Worm (Caenorhabditis elegans) whole organism, L3 larva: ENCODE results near the gene Y62H9A.5.

Source experiments
- ZK546.5 ChIP-seq: sonication (generic microtip); optimal IDR thresholded peaks from 2 replicates; lab custom pipeline; 2017; ENCODE audit warnings: missing biosample characterization, missing genetic modification characterization
- ama-1 ChIP-seq: fragments of 150-350 bp; optimal IDR thresholded peaks from 2 replicates; lab custom pipeline; 2018
- ceh-28 ChIP-seq: fragments of 150-350 bp; optimal IDR thresholded peaks from 2 replicates; lab custom pipeline; 2014; ENCODE audit warnings: missing biosample characterization, missing genetic modification reagents, missing genetic modification characterization
- ceh-82 ChIP-seq: fragments of 150-350 bp; optimal IDR thresholded peaks from 2 replicates; lab custom pipeline; 2014; ENCODE audit warnings: missing biosample characterization, missing genetic modification characterization
- ceh-9 ChIP-seq: sonication (generic microtip); optimal IDR thresholded peaks from 2 replicates; lab custom pipeline; 2018; ENCODE audit warnings: missing biosample characterization, missing genetic modification characterization
- egl-27 ChIP-seq: sonication (generic microtip); optimal IDR thresholded peaks from 4 replicates; lab custom pipeline; 2017; ENCODE audit warnings: missing biosample characterization, missing genetic modification reagents, missing genetic modification characterization
- egl-5 ChIP-seq: fragments of 150-350 bp; optimal IDR thresholded peaks from 2 replicates; lab custom pipeline; 2017; ENCODE audit warnings: missing biosample characterization, missing genetic modification reagents, missing genetic modification characterization, inconsistent platforms
- elt-2 ChIP-seq: sonication (generic microtip); optimal IDR thresholded peaks from 2 replicates; lab custom pipeline; 2016; ENCODE audit warnings: missing genetic modification reagents, mild to moderate bottlenecking, missing genetic modification characterization, missing compliant biosample characterization
- elt-3 ChIP-seq, 3 experiments: fragments of 150-350 bp in 1 of 3; sonication (generic microtip) in 2 of 3; optimal IDR thresholded peaks; 2 replicates in 2 of 3; 4 replicates in 1 of 3; lab custom pipeline; 2014 to 2017; ENCODE audit warnings: missing biosample characterization in 3 of 3, missing genetic modification characterization in 3 of 3
- eor-1 ChIP-seq, 2 experiments: fragments of 150-350 bp; optimal IDR thresholded peaks; 2 replicates each; lab custom pipeline; 2014 to 2018; ENCODE audit warnings: missing biosample characterization in 2 of 2, missing genetic modification characterization in 2 of 2
- fkh-10 ChIP-seq: sonication (generic microtip); optimal IDR thresholded peaks from 2 replicates; lab custom pipeline; 2017; ENCODE audit warnings: missing biosample characterization, missing genetic modification reagents, missing genetic modification characterization
- hmg-11 ChIP-seq: sonication (generic microtip); optimal IDR thresholded peaks from 2 replicates; lab custom pipeline; 2016; ENCODE audit warnings: missing genetic modification characterization, missing compliant biosample characterization
- jun-1 ChIP-seq: fragments of 150-350 bp; optimal IDR thresholded peaks from 2 replicates; lab custom pipeline; 2014; ENCODE audit warnings: missing biosample characterization, missing genetic modification reagents, missing genetic modification characterization
- lsy-12 ChIP-seq: sonication (generic microtip); optimal IDR thresholded peaks from 2 replicates; lab custom pipeline; 2016; ENCODE audit warnings: mild to moderate bottlenecking, missing genetic modification characterization, missing compliant biosample characterization
- mml-1 ChIP-seq: fragments of 150-350 bp; sonication (generic microtip); optimal IDR thresholded peaks from 3 replicates; lab custom pipeline; 2014; ENCODE audit warnings: missing biosample characterization, missing genetic modification characterization
- nfya-1 ChIP-seq: sonication (generic microtip); optimal IDR thresholded peaks from 2 replicates; lab custom pipeline; 2017; ENCODE audit warnings: missing genetic modification characterization, mild to moderate bottlenecking, missing compliant biosample characterization, antibody characterized with exemption, moderate library complexity; ENCODE audit not compliant: insufficient read depth
- nhr-11 ChIP-seq: fragments of 150-350 bp; optimal IDR thresholded peaks from 2 replicates; lab custom pipeline; 2014; ENCODE audit warnings: missing biosample characterization, missing genetic modification characterization
- nhr-12 ChIP-seq: fragments of 150-350 bp; optimal IDR thresholded peaks from 2 replicates; lab custom pipeline; 2014; ENCODE audit warnings: missing biosample characterization, missing genetic modification characterization
- nhr-23 ChIP-seq: fragments of 150-350 bp; optimal IDR thresholded peaks from 2 replicates; lab custom pipeline; 2014; ENCODE audit warnings: missing biosample characterization, missing genetic modification reagents, missing genetic modification characterization
- nhr-25 ChIP-seq: sonication (generic microtip); optimal IDR thresholded peaks from 2 replicates; lab custom pipeline; 2017; ENCODE audit warnings: missing biosample characterization, missing genetic modification characterization
- nhr-43 ChIP-seq: sonication (generic microtip); optimal IDR thresholded peaks from 2 replicates; lab custom pipeline; 2016; ENCODE audit warnings: mild to moderate bottlenecking, missing genetic modification characterization, missing compliant biosample characterization; ENCODE audit not compliant: poor library complexity, severe bottlenecking
- nhr-76 ChIP-seq: fragments of 150-350 bp; sonication (generic microtip); optimal IDR thresholded peaks from 5 replicates; lab custom pipeline; 2014; ENCODE audit warnings: missing biosample characterization, missing genetic modification characterization
- nhr-77 ChIP-seq: fragments of 150-350 bp; optimal IDR thresholded peaks from 2 replicates; lab custom pipeline; 2014; ENCODE audit warnings: missing biosample characterization, missing genetic modification characterization
- pqm-1 ChIP-seq: fragments of 150-350 bp; optimal IDR thresholded peaks from 2 replicates; lab custom pipeline; 2017; ENCODE audit warnings: missing biosample characterization, missing genetic modification characterization, inconsistent platforms
- skn-1 ChIP-seq: fragments of 150-350 bp; optimal IDR thresholded peaks from 2 replicates; lab custom pipeline; 2014; ENCODE audit warnings: missing biosample characterization, missing genetic modification characterization
- snpc-4 ChIP-seq: fragments of 150-350 bp; optimal IDR thresholded peaks from 2 replicates; lab custom pipeline; 2014; ENCODE audit warnings: missing biosample characterization, missing genetic modification characterization
- tbx-2 ChIP-seq: sonication (generic microtip); optimal IDR thresholded peaks from 2 replicates; lab custom pipeline; 2016; ENCODE audit warnings: mild to moderate bottlenecking, missing genetic modification characterization, missing compliant biosample characterization
- unc-39 ChIP-seq: sonication (generic microtip); optimal IDR thresholded peaks from 4 replicates; lab custom pipeline; 2017; ENCODE audit warnings: missing biosample characterization, missing genetic modification characterization
- zag-1 ChIP-seq: fragments of 150-350 bp; optimal IDR thresholded peaks from 2 replicates; lab custom pipeline; 2014; ENCODE audit warnings: missing biosample characterization, missing genetic modification characterization
- ztf-11 ChIP-seq: fragments of 150-350 bp; optimal IDR thresholded peaks from 2 replicates; lab custom pipeline; 2014; ENCODE audit warnings: missing biosample characterization, missing genetic modification characterization

Y62H9A.5 gene

ce11 chrX:11882800-11883199 is at the start of gene Y62H9A.5, which contains the start of gene ule-5:
Gene Y62H9A.5 (minus strand): TSS chrX:11882900.
Gene ule-5 (plus strand): TSS chrX:11883127.
- no peak for TF ChIP-seq pqm-1 (tag; lab: Kevin White, UChicago)
- no peak for TF ChIP-seq ztf-11
- TF ChIP-seq lsy-12 (tag; lab: Kevin White, UChicago), result no peak
- no peak for TF ChIP-seq egl-5 (tag; lab: Kevin White, UChicago)
- TF ChIP-seq ceh-9 (tag; lab: Kevin White, UChicago), result no peak
- no peak for TF ChIP-seq fkh-10 (GFP tag; lab: Kevin White, UChicago)

ce11 chrX:11931559-11931958 is 48.9 kb upstream of the Y62H9A.5 start, which contains the start of gene dot-1.4:
Gene dot-1.4 (minus strand): TSS chrX:11931659.
- TF ChIP-seq elt-3 (tag; optimal IDR thresholded peaks at IDR 0.05; lab: Kevin White, UChicago), result no peak
- no peak for TF ChIP-seq nhr-11 (tag; lab: Kevin White, UChicago)
- no peak for TF ChIP-seq zag-1
- TF ChIP-seq ceh-28 (tag; lab: Kevin White, UChicago), result no peak
- TF ChIP-seq nhr-76 (tag; lab: Kevin White, UChicago), result no peak

- TF ChIP-seq unc-39 (tag; lab: Kevin White, UChicago), result no peak
- no peak for TF ChIP-seq hmg-11 (tag; lab: Kevin White, UChicago)
- no peak for TF ChIP-seq egl-27 (tag; lab: Kevin White, UChicago)
- no peak for TF ChIP-seq mml-1 (tag; lab: Kevin White, UChicago)
- no peak for TF ChIP-seq nhr-43 (tag; lab: Kevin White, UChicago)
- TF ChIP-seq ceh-28 (tag; lab: Kevin White, UChicago), result no peak
These were observed 44.9 kb upstream of the Y62H9A.5 start, which contains the start of gene F55G7.4 for ce11 chrX:11927585-11927984. Gene F55G7.4 (plus strand): TSS chrX:11927885.

ce11 chrX:11925243-11925642 is 42.5 kb upstream of the Y62H9A.5 start:
- TF ChIP-seq elt-2 (tag; lab: Kevin White, UChicago) (peak; percentile 77), pqm-1 (tag; lab: Kevin White, UChicago) (peak; percentile 3), nhr-23 (tag; lab: Kevin White, UChicago) (no peak)

- TF ChIP-seq elt-3 (tag; optimal IDR thresholded peaks at IDR 0.05; lab: Kevin White, UChicago), result peak in 1 of 3 experiments; percentile 37
- TF ChIP-seq nhr-77 (tag; lab: Kevin White, UChicago), result peak; percentile 82
- TF ChIP-seq nhr-12 (tag; lab: Kevin White, UChicago), result no peak
- TF ChIP-seq fkh-10 (GFP tag; lab: Kevin White, UChicago), result no peak
- peak; percentile 25 for TF ChIP-seq nfya-1 (tag; lab: Kevin White, UChicago)
- TF ChIP-seq ceh-28 (tag; lab: Kevin White, UChicago), result peak; percentile 74
- TF ChIP-seq skn-1, result peak; percentile 19
- TF ChIP-seq hmg-11 (tag; lab: Kevin White, UChicago), result peak; percentile 20
- TF ChIP-seq nhr-25 (tag; lab: Kevin White, UChicago), result peak; percentile 83
- no peak for TF ChIP-seq ztf-11
- peak; percentile 71 for TF ChIP-seq nhr-43 (tag; lab: Kevin White, UChicago)
- TF ChIP-seq ceh-82 (tag; lab: Kevin White, UChicago), result peak; percentile 43
- peak; percentile 9 for TF ChIP-seq lsy-12 (tag; lab: Kevin White, UChicago)
- peak; percentile 86 for TF ChIP-seq snpc-4 (tag; lab: Kevin White, UChicago)
- TF ChIP-seq jun-1 (tag; lab: Kevin White, UChicago), result peak; percentile 20
- peak; percentile 28 for TF ChIP-seq elt-2 (tag; lab: Kevin White, UChicago)
- TF ChIP-seq ama-1 (lab: Kevin White, UChicago), result no peak
- TF ChIP-seq tbx-2, result peak; percentile 66
- TF ChIP-seq, all 47 proteins: peak for 14
These were observed 41.5 kb upstream of the Y62H9A.5 start, which contains the start of gene F55G7.1 for ce11 chrX:11924158-11924557. Gene F55G7.1 (plus strand): TSS chrX:11924433.

- no peak for TF ChIP-seq eor-1 (tag; optimal IDR thresholded peaks at IDR 0.05; lab: Kevin White, UChicago)
- no peak for TF ChIP-seq ama-1 (lab: Kevin White, UChicago)
- no peak for TF ChIP-seq ZK546.5
- TF ChIP-seq, all 47 proteins: peak for 0
These were observed 38.1 kb upstream of the Y62H9A.5 start, which contains the start of gene Y62H9A.14 for ce11 chrX:11920723-11921283. Gene Y62H9A.14 (plus strand): TSS chrX:11921233.
